Worm (Caenorhabditis elegans) whole organism, late embryonic: Measurements from ENCODE around the gene B0513.90.

ENCODE experiments used
- C38D4.7 ChIP-seq: fragments of 200-800 bp; sonication (Bioruptor generic); optimal IDR thresholded peaks from 2 replicates; lab custom pipeline; 2018; ENCODE audit warnings: mild to moderate bottlenecking, missing genetic modification characterization, moderate library complexity, missing compliant biosample characterization
- F13H6.1 ChIP-seq: sonication (generic microtip); optimal IDR thresholded peaks from 2 replicates; lab custom pipeline; 2016; ENCODE audit warnings: missing genetic modification characterization, missing compliant biosample characterization
- K02D7.2 ChIP-seq: sonication (generic microtip); optimal IDR thresholded peaks from 2 replicates; lab custom pipeline; 2017; ENCODE audit warnings: mild to moderate bottlenecking, missing genetic modification characterization, missing compliant biosample characterization
- T23F11.4 ChIP-seq: fragments of 200-800 bp; sonication (Bioruptor generic); optimal IDR thresholded peaks from 2 replicates; lab custom pipeline; 2018; ENCODE audit warnings: mild to moderate bottlenecking, missing genetic modification characterization, missing compliant biosample characterization
- ahr-1 ChIP-seq: sonication (generic microtip); optimal IDR thresholded peaks from 2 replicates; lab custom pipeline; 2016; ENCODE audit warnings: missing genetic modification characterization, missing compliant biosample characterization
- ceh-14 ChIP-seq: sonication (generic microtip); optimal IDR thresholded peaks from 2 replicates; lab custom pipeline; 2016; ENCODE audit warnings: missing genotype, missing genetic modification characterization, missing compliant biosample characterization
- ceh-19 ChIP-seq: fragments of 200-800 bp; sonication (Bioruptor generic); optimal IDR thresholded peaks from 2 replicates; lab custom pipeline; 2018; ENCODE audit warnings: mild to moderate bottlenecking, missing genetic modification characterization, missing compliant biosample characterization
- ceh-2 ChIP-seq: sonication (generic microtip); optimal IDR thresholded peaks from 2 replicates; lab custom pipeline; 2016; ENCODE audit warnings: missing genotype, missing genetic modification characterization, missing compliant biosample characterization
- ceh-22 ChIP-seq: sonication (generic microtip); optimal IDR thresholded peaks from 2 replicates; lab custom pipeline; 2017; ENCODE audit warnings: missing biosample characterization, missing genetic modification characterization
- ceh-24 ChIP-seq: sonication (generic microtip); optimal IDR thresholded peaks from 2 replicates; lab custom pipeline; 2016; ENCODE audit warnings: mild to moderate bottlenecking, missing genetic modification characterization, missing compliant biosample characterization
- ceh-31 ChIP-seq: sonication (generic microtip); optimal IDR thresholded peaks from 2 replicates; lab custom pipeline; 2016; ENCODE audit warnings: missing genetic modification characterization, missing compliant biosample characterization
- ceh-34 ChIP-seq: sonication (generic microtip); optimal IDR thresholded peaks from 2 replicates; lab custom pipeline; 2016; ENCODE audit warnings: mild to moderate bottlenecking, missing genetic modification characterization, missing compliant biosample characterization
- ceh-45 ChIP-seq: fragments of 200-800 bp; sonication (Bioruptor generic); IDR thresholded peaks from 2 replicates; pipeline ENCODE4 v1.3.6; 2022; ENCODE audit warnings: missing genetic modification reagents, missing genetic modification characterization, missing compliant biosample characterization
- ceh-48 ChIP-seq: sonication (generic microtip); optimal IDR thresholded peaks from 2 replicates; lab custom pipeline; 2016; ENCODE audit warnings: missing genetic modification characterization, inconsistent platforms, missing compliant biosample characterization
- ceh-6 ChIP-seq: fragments of 200-800 bp; sonication (Bioruptor generic); optimal IDR thresholded peaks from 2 replicates; lab custom pipeline; 2018; ENCODE audit warnings: mild to moderate bottlenecking, missing genetic modification characterization, missing compliant biosample characterization
- ceh-9 ChIP-seq: sonication (generic microtip); optimal IDR thresholded peaks from 2 replicates; lab custom pipeline; 2016; ENCODE audit warnings: mild to moderate bottlenecking, missing genetic modification characterization, inconsistent platforms, missing compliant biosample characterization
- che-1 ChIP-seq: sonication (generic microtip); optimal IDR thresholded peaks from 2 replicates; lab custom pipeline; 2016; ENCODE audit warnings: mild to moderate bottlenecking, missing genetic modification characterization, missing compliant biosample characterization
- dmd-4 ChIP-seq: sonication (generic microtip); optimal IDR thresholded peaks from 2 replicates; lab custom pipeline; 2016; ENCODE audit warnings: borderline replicate concordance, missing genetic modification characterization, missing compliant biosample characterization
- dve-1 ChIP-seq: sonication (generic microtip); optimal IDR thresholded peaks from 2 replicates; lab custom pipeline; 2017; ENCODE audit warnings: antibody characterized with exemption, mild to moderate bottlenecking, missing genetic modification characterization, missing compliant biosample characterization
- elt-4 ChIP-seq: sonication (generic microtip); optimal IDR thresholded peaks from 2 replicates; lab custom pipeline; 2016; ENCODE audit warnings: missing genetic modification characterization, missing compliant biosample characterization
- ets-4 ChIP-seq: sonication (generic microtip); optimal IDR thresholded peaks from 2 replicates; lab custom pipeline; 2016; ENCODE audit warnings: missing genetic modification characterization, missing compliant biosample characterization
- eyg-1 ChIP-seq: sonication (generic microtip); optimal IDR thresholded peaks from 2 replicates; lab custom pipeline; 2016; ENCODE audit warnings: missing genotype, missing genetic modification characterization, missing compliant biosample characterization
- fax-1 ChIP-seq: sonication (generic microtip); optimal IDR thresholded peaks from 2 replicates; lab custom pipeline; 2016; ENCODE audit warnings: missing genotype, missing genetic modification characterization, missing compliant biosample characterization
- fkh-10 ChIP-seq: fragments of 150-350 bp; optimal IDR thresholded peaks from 2 replicates; lab custom pipeline; 2014; ENCODE audit warnings: missing biosample characterization, missing genetic modification reagents, missing genetic modification characterization
- hlh-13 ChIP-seq: fragments of 200-800 bp; sonication (Bioruptor generic); optimal IDR thresholded peaks from 2 replicates; lab custom pipeline; 2018; ENCODE audit warnings: mild to moderate bottlenecking, missing genetic modification characterization, missing compliant biosample characterization
- hlh-15 ChIP-seq: sonication (generic microtip); optimal IDR thresholded peaks from 2 replicates; lab custom pipeline; 2016; ENCODE audit warnings: missing genetic modification characterization, missing compliant biosample characterization
- hlh-30 ChIP-seq: sonication (generic microtip); optimal IDR thresholded peaks from 2 replicates; lab custom pipeline; 2017; ENCODE audit warnings: antibody characterized with exemption, missing genetic modification characterization, missing compliant biosample characterization; ENCODE audit not compliant: insufficient read depth
- hlh-6 ChIP-seq: sonication (generic microtip); optimal IDR thresholded peaks from 2 replicates; lab custom pipeline; 2016; ENCODE audit warnings: missing genotype, missing genetic modification characterization, missing compliant biosample characterization
- lim-6 ChIP-seq: sonication (generic microtip); optimal IDR thresholded peaks from 2 replicates; lab custom pipeline; 2016; ENCODE audit warnings: missing genetic modification characterization, missing compliant biosample characterization
- lin-11 ChIP-seq: fragments of 200-800 bp; sonication (Bioruptor generic); optimal IDR thresholded peaks from 2 replicates; lab custom pipeline; 2018; ENCODE audit warnings: mild to moderate bottlenecking, missing genetic modification characterization, missing compliant biosample characterization
- madf-2 ChIP-seq: sonication (generic microtip); optimal IDR thresholded peaks from 2 replicates; lab custom pipeline; 2017; ENCODE audit warnings: missing genetic modification characterization, missing compliant biosample characterization
- nfya-1 ChIP-seq: sonication (generic microtip); optimal IDR thresholded peaks from 2 replicates; lab custom pipeline; 2017; ENCODE audit warnings: missing genetic modification characterization, mild to moderate bottlenecking, missing compliant biosample characterization, antibody characterized with exemption, moderate library complexity
- nhr-232 ChIP-seq: sonication (generic microtip); optimal IDR thresholded peaks from 2 replicates; lab custom pipeline; 2016; ENCODE audit warnings: missing genetic modification characterization, missing compliant biosample characterization
- npax-4 ChIP-seq: sonication (generic microtip); optimal IDR thresholded peaks from 2 replicates; lab custom pipeline; 2016; ENCODE audit warnings: missing genetic modification characterization, missing compliant biosample characterization
- pat-9 ChIP-seq: fragments of 200-800 bp; sonication (Bioruptor generic); optimal IDR thresholded peaks from 2 replicates; lab custom pipeline; 2018; ENCODE audit warnings: mild to moderate bottlenecking, missing genetic modification characterization, moderate library complexity, missing compliant biosample characterization
- pax-1 ChIP-seq: fragments of 150-350 bp; optimal IDR thresholded peaks from 2 replicates; lab custom pipeline; 2014; ENCODE audit warnings: missing biosample characterization, missing genetic modification characterization
- pha-2 ChIP-seq: sonication (generic microtip); optimal IDR thresholded peaks from 2 replicates; lab custom pipeline; 2017; ENCODE audit warnings: mild to moderate bottlenecking, missing genetic modification characterization, missing compliant biosample characterization
- pha-4 ChIP-seq: fragments of 150-350 bp; optimal IDR thresholded peaks from 2 replicates; lab custom pipeline; 2018; ENCODE audit warnings: missing biosample characterization, missing genetic modification reagents, missing genetic modification characterization
- pqm-1 ChIP-seq: sonication (generic microtip); optimal IDR thresholded peaks from 2 replicates; lab custom pipeline; 2016; ENCODE audit warnings: missing genetic modification characterization, missing compliant biosample characterization
- pros-1 ChIP-seq: fragments of 150-350 bp; optimal IDR thresholded peaks from 2 replicates; lab custom pipeline; 2014; ENCODE audit warnings: missing biosample characterization, missing genetic modification reagents, missing genetic modification characterization
- ref-2 ChIP-seq: sonication (generic microtip); optimal IDR thresholded peaks from 2 replicates; lab custom pipeline; 2016; ENCODE audit warnings: missing genetic modification characterization, missing compliant biosample characterization
- rnt-1 ChIP-seq: sonication (generic microtip); optimal IDR thresholded peaks from 2 replicates; lab custom pipeline; 2016; ENCODE audit warnings: missing genetic modification characterization, missing compliant biosample characterization
- sdc-2 ChIP-seq: sonication (generic microtip); optimal IDR thresholded peaks from 2 replicates; lab custom pipeline; 2016; ENCODE audit warnings: missing genotype, missing genetic modification characterization, missing compliant biosample characterization
- sox-2 ChIP-seq: fragments of 200-800 bp; sonication (Bioruptor generic); IDR thresholded peaks from 2 replicates; pipeline ENCODE4 v1.3.6; 2022; ENCODE audit warnings: missing genetic modification reagents, missing genetic modification characterization, missing compliant biosample characterization
- tbx-2 ChIP-seq: sonication (generic microtip); optimal IDR thresholded peaks from 2 replicates; lab custom pipeline; 2016; ENCODE audit warnings: missing genetic modification characterization, missing compliant biosample characterization
- ttx-3 ChIP-seq: sonication (generic microtip); optimal IDR thresholded peaks from 2 replicates; lab custom pipeline; 2016; ENCODE audit warnings: missing genetic modification reagents, missing genetic modification characterization, missing compliant biosample characterization
- unc-3 ChIP-seq, 2 experiments: fragments of 200-800 bp in 1 of 2; sonication (Bioruptor generic) in 1 of 2; sonication (generic microtip) in 1 of 2; conservative IDR thresholded peaks in 1 of 2; optimal IDR thresholded peaks in 1 of 2; 2 replicates each; pipeline versions ENCODE4 v1.3.6 to Lab custom; 2016 to 2022; ENCODE audit warnings: missing compliant biosample characterization in 2 of 2, missing genetic modification characterization in 2 of 2, missing genetic modification reagents in 1 of 2
- unc-42 ChIP-seq: sonication (generic microtip); optimal IDR thresholded peaks from 2 replicates; lab custom pipeline; 2016; ENCODE audit warnings: missing genotype, missing genetic modification characterization, missing compliant biosample characterization
- unc-55 ChIP-seq: sonication (generic microtip); optimal IDR thresholded peaks from 2 replicates; lab custom pipeline; 2017; ENCODE audit warnings: missing biosample characterization, missing genetic modification reagents, missing genetic modification characterization
- unc-86 ChIP-seq: sonication (generic microtip); optimal IDR thresholded peaks from 2 replicates; lab custom pipeline; 2016; ENCODE audit warnings: missing genetic modification characterization, missing compliant biosample characterization
- zip-5 ChIP-seq: sonication (generic microtip); optimal IDR thresholded peaks from 2 replicates; lab custom pipeline; 2016; ENCODE audit warnings: missing genetic modification characterization, missing compliant biosample characterization

B0513.90 gene

DNA sequence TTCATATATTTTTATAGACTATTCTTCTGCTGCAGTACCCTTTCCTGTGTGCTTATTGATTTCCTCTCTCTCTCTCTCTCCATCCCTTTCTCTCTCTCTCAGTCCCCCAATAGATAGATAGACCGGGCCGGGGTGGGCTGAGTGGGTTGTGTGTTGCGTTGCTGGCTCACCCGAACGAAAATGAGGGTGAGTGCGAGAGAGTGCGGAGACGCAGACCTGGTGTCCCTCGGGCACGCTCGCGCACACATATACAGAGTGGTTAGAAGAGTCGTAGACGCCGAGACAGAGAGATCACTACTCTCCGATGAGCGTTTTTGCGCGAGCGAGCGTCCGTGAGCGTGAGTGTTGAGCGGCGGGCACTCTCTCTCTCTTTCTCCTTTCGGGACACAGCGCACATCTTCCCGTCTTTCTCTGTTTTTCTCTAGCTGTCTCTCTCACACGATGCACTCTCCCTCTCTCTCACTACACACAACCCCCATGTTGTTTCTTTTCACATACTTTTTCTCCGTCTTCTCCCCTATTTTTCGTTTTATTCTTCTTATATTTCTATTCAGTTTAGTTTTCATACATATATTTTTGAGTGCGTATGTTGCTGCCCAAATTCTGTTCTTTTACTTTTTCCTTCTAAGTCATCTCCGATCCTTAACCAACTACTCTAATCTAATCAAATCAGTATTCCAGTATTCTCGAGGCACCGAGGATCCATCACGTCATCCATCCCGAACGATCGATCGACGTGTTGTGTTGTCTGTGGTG is 20.7 kb downstream of the B0513.90 start, which contains the start of gene lin-66:
Gene lin-66 (plus strand): TSS at position 672 of the 756 bp plus-strand sequence.
- TF ChIP-seq hlh-13 (GFP tag; lab: Kevin White, UChicago), result no peak
- no peak for TF ChIP-seq pha-4 (tag; lab: Kevin White, UChicago)
- TF ChIP-seq unc-55 (GFP tag; lab: Kevin White, UChicago), result peak; percentile 2
- peak; percentile 56 for TF ChIP-seq pqm-1 (tag; lab: Kevin White, UChicago)
- TF ChIP-seq unc-42, result peak; percentile 82
- TF ChIP-seq nhr-232 (tag; lab: Kevin White, UChicago), result no peak
- no peak for TF ChIP-seq ceh-24 (tag; lab: Kevin White, UChicago)
- peak; percentile 48 for TF ChIP-seq che-1 (tag; lab: Kevin White, UChicago)
- no peak for TF ChIP-seq C38D4.7
- peak; percentile 97 for TF ChIP-seq ceh-31 (tag; lab: Kevin White, UChicago)
- TF ChIP-seq pax-1 (tag; lab: Kevin White, UChicago), result no peak
- peak; percentile 58 for TF ChIP-seq dmd-4 (tag; lab: Kevin White, UChicago)
- no peak for TF ChIP-seq ceh-19 (GFP tag; lab: Kevin White, UChicago)
- TF ChIP-seq unc-86 (tag; lab: Kevin White, UChicago), result peak; percentile 51
- peak; percentile 82 for TF ChIP-seq hlh-30 (tag; lab: Kevin White, UChicago)
- no peak for TF ChIP-seq unc-3 (GFP tag; conservative IDR thresholded peaks at IDR 0.05; lab: Robert Waterston, UW)
- peak; percentile 83 for TF ChIP-seq unc-3 (tag; optimal IDR thresholded peaks at IDR 0.05; lab: Kevin White, UChicago)
- TF ChIP-seq ceh-6 (GFP tag; lab: Kevin White, UChicago), result peak; percentile 62
- TF ChIP-seq sox-2, result no peak
- peak; percentile 53 for TF ChIP-seq hlh-6 (tag; lab: Kevin White, UChicago)
- peak; percentile 65 for TF ChIP-seq lim-6 (tag; lab: Kevin White, UChicago)
- no peak for TF ChIP-seq K02D7.2 (tag; lab: Kevin White, UChicago)
- peak; percentile 35 for TF ChIP-seq fax-1 (tag; lab: Kevin White, UChicago)
- peak; percentile 74 for TF ChIP-seq ets-4
- no peak for TF ChIP-seq hlh-15
- TF ChIP-seq pros-1 (tag; lab: Kevin White, UChicago), result peak; percentile 95
- TF ChIP-seq ceh-45 (GFP tag; lab: Robert Waterston, UW), result no peak
- TF ChIP-seq ref-2 (tag; lab: Kevin White, UChicago), result peak; percentile 85
- TF ChIP-seq ceh-2 (tag; lab: Kevin White, UChicago), result peak; percentile 77
- TF ChIP-seq fkh-10 (GFP tag; lab: Kevin White, UChicago), result no peak
- peak; percentile 94 for TF ChIP-seq ceh-34 (tag; lab: Kevin White, UChicago)
- no peak for TF ChIP-seq lin-11
- TF ChIP-seq ttx-3 (tag; lab: Kevin White, UChicago), result no peak
- TF ChIP-seq eyg-1 (tag; lab: Kevin White, UChicago), result peak; percentile 86
- TF ChIP-seq F13H6.1, result peak; percentile 79
- TF ChIP-seq nfya-1, result peak; percentile 93
- TF ChIP-seq rnt-1 (tag; lab: Kevin White, UChicago), result peak; percentile 90
- TF ChIP-seq T23F11.4 (GFP tag; lab: Kevin White, UChicago), result peak; percentile 69
- no peak for TF ChIP-seq npax-4 (tag; lab: Kevin White, UChicago)
- TF ChIP-seq ahr-1, result no peak
- TF ChIP-seq elt-4 (tag; lab: Kevin White, UChicago), result no peak
- TF ChIP-seq dve-1 (tag; lab: Kevin White, UChicago), result peak; percentile 27
- peak; percentile 59 for TF ChIP-seq pha-2
- peak; percentile 91 for TF ChIP-seq ceh-14 (tag; lab: Kevin White, UChicago)
- TF ChIP-seq pat-9, result peak; percentile 30
- no peak for TF ChIP-seq ceh-9 (tag; lab: Kevin White, UChicago)
- peak; percentile 74 for TF ChIP-seq sdc-2 (tag; lab: Kevin White, UChicago)
- peak; percentile 96 for TF ChIP-seq tbx-2 (tag; lab: Kevin White, UChicago)
- TF ChIP-seq ceh-22 (tag; lab: Kevin White, UChicago), result no peak
- TF ChIP-seq zip-5 (tag; lab: Kevin White, UChicago), result no peak
- peak; percentile 92 for TF ChIP-seq ceh-48 (tag; lab: Kevin White, UChicago)
- TF ChIP-seq madf-2 (tag; lab: Kevin White, UChicago), result peak; percentile 33
